Fruit fly (Drosophila melanogaster): ENCODE measurements around the gene moi.

The moi gene

DNA sequence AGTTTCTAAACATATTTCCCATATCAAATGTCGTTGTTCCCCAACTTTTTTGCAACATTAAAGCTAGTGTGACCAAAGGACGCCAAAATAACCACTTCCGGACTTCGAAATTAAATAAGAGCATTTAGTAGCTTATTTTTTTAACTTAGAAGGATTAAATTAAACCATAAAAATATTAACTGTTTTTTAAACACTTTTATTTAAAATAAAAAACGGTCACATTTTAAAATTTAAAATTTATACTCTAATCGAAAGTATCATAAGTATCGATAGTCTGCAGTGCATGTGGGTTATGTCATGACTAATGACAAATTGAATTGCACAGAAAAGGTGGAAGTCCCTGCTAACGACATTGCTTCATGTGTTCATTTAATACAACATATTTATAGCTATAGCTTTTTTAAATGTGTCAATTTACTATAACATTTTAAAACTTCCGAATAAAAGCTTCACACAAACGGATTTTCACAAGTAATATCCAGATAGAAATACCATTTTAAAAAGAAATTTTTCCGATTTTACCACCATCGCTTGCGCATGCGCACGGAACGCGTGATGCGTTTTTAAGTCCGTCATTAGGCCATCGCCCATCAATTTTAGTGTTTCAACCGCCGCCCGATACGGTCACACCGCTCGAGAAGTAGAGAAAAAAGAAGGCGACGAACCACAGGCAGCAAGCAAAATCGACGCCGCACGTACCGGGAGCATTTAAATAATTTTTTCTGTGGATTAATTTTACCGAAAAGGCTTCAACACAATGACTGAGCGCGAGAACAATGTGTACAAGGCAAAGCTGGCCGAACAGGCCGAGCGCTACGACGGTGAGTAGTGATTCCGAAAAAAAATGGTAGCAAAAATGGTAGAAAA, 13.0 kb upstream of the moi start, which contains the start of the genes CG7156 and 14-3-3epsilon (continued):
- TF ChIP-seq mld (GFP tag; IDR thresholded peaks at IDR 0.05; ENCODE audit: partially characterized antibody) (0 out of 3 replicates have a peak, but pooled peaks have one; percentile 26), dmrt11E (tag; optimal IDR thresholded peaks at IDR 0.05) (peak; percentile 68), GATAe (GFP tag; conservative IDR thresholded peaks at IDR 0.05) (no peak), Oaz (GFP tag; IDR thresholded peaks at IDR 0.05) (no peak), CG8478 (optimal IDR thresholded peaks at IDR 0.05) (peak; percentile 91), gfzf (GFP tag; optimal IDR thresholded peaks at IDR 0.05) (peak; percentile 97), CG30403 (GFP tag; optimal IDR thresholded peaks at IDR 0.05) (peak; percentile 67), gt (GFP tag; IDR thresholded peaks at IDR 0.05) (no peak), bcd (GFP tag; optimal IDR thresholded peaks at IDR 0.05) (peak; percentile 20), kah (GFP tag; optimal IDR thresholded peaks at IDR 0.05) (no peak), fd96Cb (tag; optimal IDR thresholded peaks at IDR 0.05) (no peak), CG14667 (GFP tag; IDR thresholded peaks at IDR 0.05) (no peak), da (GFP tag; optimal IDR thresholded peaks at IDR 0.05) (no peak), z (GFP tag; IDR thresholded peaks at IDR 0.05) (no peak), Ada2b (GFP tag; IDR thresholded peaks at IDR 0.05) (no peak), pita (GFP tag; optimal IDR thresholded peaks at IDR 0.05) (peak; percentile 91), Bgb (GFP tag; IDR thresholded peaks at IDR 0.05; ENCODE audit: partially characterized antibody) (0 out of 2 replicates have a peak, but pooled peaks have one; percentile 51), CG9876 (GFP tag; optimal IDR thresholded peaks at IDR 0.05) (no peak), usp (GFP tag; optimal IDR thresholded peaks at IDR 0.05) (no peak), sna (GFP tag; IDR thresholded peaks at IDR 0.05; ENCODE audit: partially characterized antibody) (no peak), NK7.1 (GFP tag; optimal IDR thresholded peaks at IDR 0.05) (no peak), fd3F (GFP tag; optimal IDR thresholded peaks at IDR 0.05) (peak; percentile 41), CrebB (tag; optimal IDR thresholded peaks at IDR 0.05) (no peak), ham (GFP tag; IDR thresholded peaks at IDR 0.05) (no peak), CG33557 (GFP tag; optimal IDR thresholded peaks at IDR 0.05) (peak; percentile 6), dimm (GFP tag; IDR thresholded peaks at IDR 0.05) (no peak), CG12155 (GFP tag; optimal IDR thresholded peaks at IDR 0.05) (peak; percentile 57), hb (GFP tag; IDR thresholded peaks at IDR 0.05; ENCODE audit: partially characterized antibody) (no peak), Hr51 (GFP tag; optimal IDR thresholded peaks at IDR 0.05) (no peak), ro (GFP tag; IDR thresholded peaks at IDR 0.05) (no peak), B-H2 (GFP tag; optimal IDR thresholded peaks at IDR 0.05) (no peak), her (GFP tag; optimal IDR thresholded peaks at IDR 0.05) (no peak), twi (tag; optimal IDR thresholded peaks at IDR 0.05) (peak; percentile 4), CG6791 (GFP tag; IDR thresholded peaks at IDR 0.05; ENCODE audit: partially characterized antibody) (peak; percentile 52; the same call in 2 of the 3 replicates), caup (GFP tag; optimal IDR thresholded peaks at IDR 0.05; ENCODE audit: severe bottlenecking) (no peak), bbx (GFP tag; IDR thresholded peaks at IDR 0.05; ENCODE audit: partially characterized antibody) (peak; percentile 49), ap (GFP tag; IDR thresholded peaks at IDR 0.05) (peak; percentile 41; the same call in 1 of the 2 replicates), Neu2 (GFP tag; optimal IDR thresholded peaks at IDR 0.05; ENCODE audit: borderline replicate concordance) (no peak), CG8388 (GFP tag; optimal IDR thresholded peaks at IDR 0.05) (peak; percentile 49), CG31441 (GFP tag; IDR thresholded peaks at IDR 0.05) (peak; percentile 49), unc-4 (GFP tag; IDR thresholded peaks at IDR 0.05; ENCODE audit: partially characterized antibody) (peak; percentile 45; the same call in 1 of the 2 replicates), gem (tag; optimal IDR thresholded peaks at IDR 0.05) (peak; percentile 71), nmo (GFP tag; optimal IDR thresholded peaks at IDR 0.05) (peak; percentile 76), lmd (GFP tag; IDR thresholded peaks at IDR 0.05) (no peak), HmgD (GFP tag; optimal IDR thresholded peaks at IDR 0.05) (no peak), esg (GFP tag; conservative IDR thresholded peaks at IDR 0.05) (no peak), CG2116 (GFP tag; optimal IDR thresholded peaks at IDR 0.05) (peak; percentile 88), odd (GFP tag; optimal IDR thresholded peaks at IDR 0.05) (peak; percentile 26)

Data from whole organism, embryonic.